Fruit fly (Drosophila melanogaster) whole organism, embryonic: ENCODE results near the gene CG1896.

Experiments used
- Adf1 ChIP-seq: fragments of 200-800 bp; sonication (Bioruptor generic); IDR thresholded peaks from 2 replicates; pipeline ENCODE4 v1.3.6; 2022; ENCODE audit warnings: missing biosample characterization, missing genetic modification characterization
- Blimp-1 ChIP-seq: fragments of 200-800 bp; sonication (Bioruptor generic); optimal IDR thresholded peaks from 3 replicates; lab custom pipeline; 2018; ENCODE audit warnings: missing biosample characterization, missing genetic modification characterization, mild to moderate bottlenecking, moderate library complexity, missing genetic modification reagents
- CG11504 ChIP-seq: fragments of 200-800 bp; sonication (Bioruptor generic); optimal IDR thresholded peaks from 3 replicates; lab custom pipeline; 2019; ENCODE audit warnings: missing biosample characterization, mild to moderate bottlenecking, missing genetic modification characterization, moderate library complexity
- CG12155 ChIP-seq: fragments of 200-800 bp; sonication (Bioruptor generic); optimal IDR thresholded peaks from 3 replicates; lab custom pipeline; 2016; ENCODE audit warnings: missing biosample characterization, missing genetic modification characterization
- CG12391 ChIP-seq: fragments of 200-800 bp; sonication (Bioruptor generic); optimal IDR thresholded peaks from 3 replicates; lab custom pipeline; 2018; ENCODE audit warnings: missing biosample characterization, mild to moderate bottlenecking, missing genetic modification characterization, moderate library complexity
- CG43689 ChIP-seq: fragments of 200-800 bp; sonication (Bioruptor generic); IDR thresholded peaks from 2 replicates; pipeline ENCODE4 v1.3.6; 2022; ENCODE audit warnings: missing biosample characterization, missing genetic modification characterization
- CG4820 ChIP-seq: fragments of 200-800 bp; sonication (Bioruptor generic); optimal IDR thresholded peaks from 3 replicates; lab custom pipeline; 2016; ENCODE audit warnings: missing biosample characterization, missing genetic modification characterization
- CG6175 ChIP-seq: fragments of 200-800 bp; sonication (Bioruptor generic); IDR thresholded peaks from 3 replicates; pipeline ENCODE4 v1.3.6; 2022; ENCODE audit warnings: missing biosample characterization, missing genetic modification characterization
- CG6689 ChIP-seq: fragments of 200-800 bp; sonication (Bioruptor generic); IDR thresholded peaks from 2 replicates; pipeline ENCODE4 v1.3.6; 2022; ENCODE audit warnings: missing biosample characterization, missing genetic modification characterization
- CG7372 ChIP-seq: fragments of 200-800 bp; sonication (Bioruptor generic); IDR thresholded peaks from 2 replicates; pipeline ENCODE4 v1.3.6; 2022; ENCODE audit warnings: missing biosample characterization, missing genetic modification characterization
- CG7963 ChIP-seq: fragments of 200-800 bp; sonication (Bioruptor generic); IDR thresholded peaks from 3 replicates; pipeline ENCODE4 v1.3.6; 2022; ENCODE audit warnings: missing biosample characterization, missing genetic modification characterization; ENCODE audit not compliant: partially characterized antibody
- CG8478 ChIP-seq: fragments of >200 bp; optimal IDR thresholded peaks from 2 replicates; lab custom pipeline; 2018
- CG9215 ChIP-seq: fragments of 200-800 bp; sonication (Bioruptor generic); IDR thresholded peaks from 2 replicates; pipeline ENCODE4 v1.3.6; 2022; ENCODE audit warnings: missing biosample characterization, missing genetic modification characterization
- CG9437 ChIP-seq: fragments of 200-800 bp; sonication (Bioruptor generic); optimal IDR thresholded peaks from 2 replicates; lab custom pipeline; 2018; ENCODE audit warnings: missing biosample characterization, mild to moderate bottlenecking, missing genetic modification characterization
- CG9727 ChIP-seq: fragments of 200-800 bp; sonication (Bioruptor generic); optimal IDR thresholded peaks from 3 replicates; lab custom pipeline; 2017; ENCODE audit warnings: missing biosample characterization, mild to moderate bottlenecking, missing genetic modification characterization
- CoRest ChIP-seq: fragments of 200-800 bp; sonication (Bioruptor generic); optimal IDR thresholded peaks from 3 replicates; lab custom pipeline; 2018; ENCODE audit warnings: missing biosample characterization, mild to moderate bottlenecking, missing genetic modification characterization, moderate library complexity
- D19A ChIP-seq: fragments of 200-800 bp; optimal IDR thresholded peaks from 3 replicates; lab custom pipeline; 2019; ENCODE audit warnings: missing biosample characterization, mild to moderate bottlenecking, missing genetic modification characterization, moderate library complexity
- Drgx ChIP-seq: fragments of 200-800 bp; sonication (Bioruptor generic); IDR thresholded peaks from 2 replicates; pipeline ENCODE4 v1.3.6; 2022; ENCODE audit warnings: missing biosample characterization, missing genetic modification characterization
- HLH54F ChIP-seq: fragments of 200-800 bp; sonication (Bioruptor generic); optimal IDR thresholded peaks from 3 replicates; lab custom pipeline; 2016; ENCODE audit warnings: missing biosample characterization, missing genetic modification characterization
- Hmr ChIP-seq: fragments of 200-800 bp; sonication (Bioruptor generic); optimal IDR thresholded peaks from 3 replicates; lab custom pipeline; 2017; ENCODE audit warnings: mild to moderate bottlenecking, missing biosample characterization, missing genetic modification reagents, missing genetic modification characterization
- Jarid2 ChIP-seq: fragments of 200-800 bp; sonication (Bioruptor generic); optimal IDR thresholded peaks from 3 replicates; lab custom pipeline; 2017; ENCODE audit warnings: mild to moderate bottlenecking, missing biosample characterization, missing genetic modification reagents, missing genetic modification characterization
- Meics ChIP-seq: fragments of 200-800 bp; sonication (Bioruptor generic); optimal IDR thresholded peaks from 2 replicates; lab custom pipeline; 2017; ENCODE audit warnings: missing biosample characterization, mild to moderate bottlenecking, missing genetic modification characterization
- Oli ChIP-seq: fragments of 200-800 bp; sonication (Bioruptor generic); optimal IDR thresholded peaks from 2 replicates; lab custom pipeline; 2018; ENCODE audit warnings: missing biosample characterization, mild to moderate bottlenecking, missing genetic modification characterization, moderate library complexity
- Ptx1 ChIP-seq: fragments of 200-800 bp; sonication (Bioruptor generic); IDR thresholded peaks from 2 replicates; pipeline ENCODE4 v1.3.6; 2022; ENCODE audit warnings: missing biosample characterization, missing genetic modification characterization
- Six4 ChIP-seq: fragments of 200-800 bp; sonication (Bioruptor generic); optimal IDR thresholded peaks from 2 replicates; lab custom pipeline; 2016; ENCODE audit warnings: missing biosample characterization, missing genetic modification characterization
- Sox100B ChIP-seq: fragments of 200-800 bp; sonication (Bioruptor generic); optimal IDR thresholded peaks from 3 replicates; lab custom pipeline; 2018; ENCODE audit warnings: missing biosample characterization, mild to moderate bottlenecking, missing genetic modification characterization
- abd-A ChIP-seq: fragments of 200-800 bp; sonication (Bioruptor generic); optimal IDR thresholded peaks from 3 replicates; lab custom pipeline; 2019; ENCODE audit warnings: missing biosample characterization, mild to moderate bottlenecking, missing genetic modification characterization, moderate library complexity
- ash1 ChIP-seq: fragments of 200-800 bp; sonication (Bioruptor generic); optimal IDR thresholded peaks from 2 replicates; lab custom pipeline; 2018; ENCODE audit warnings: missing biosample characterization, mild to moderate bottlenecking, missing genetic modification characterization
- bsh ChIP-seq, 2 experiments: fragments of 200-800 bp; sonication (Bioruptor generic); optimal IDR thresholded peaks; 2 replicates each; lab custom pipeline; 2017 to 2018; ENCODE audit warnings: mild to moderate bottlenecking in 2 of 2, missing biosample characterization in 2 of 2, missing genetic modification characterization in 2 of 2, moderate library complexity in 1 of 2
- btn ChIP-seq: fragments of 200-800 bp; sonication (Bioruptor generic); optimal IDR thresholded peaks from 2 replicates; lab custom pipeline; 2016; ENCODE audit warnings: missing biosample characterization, missing genetic modification characterization
- cad ChIP-seq: fragments of >200 bp; optimal IDR thresholded peaks from 2 replicates; lab custom pipeline; 2017; ENCODE audit warnings: missing biosample characterization, missing genetic modification characterization
- croc ChIP-seq: fragments of 200-800 bp; sonication (Bioruptor generic); conservative IDR thresholded peaks from 3 replicates; pipeline ENCODE4 v1.3.6; 2022; ENCODE audit warnings: missing biosample characterization, missing genetic modification characterization
- crol ChIP-seq: fragments of 200-800 bp; sonication (Bioruptor generic); IDR thresholded peaks from 2 replicates; pipeline ENCODE4 v1.3.6; 2022; ENCODE audit warnings: missing biosample characterization, missing genetic modification characterization
- cwo ChIP-seq: fragments of 200-800 bp; sonication (Bioruptor generic); optimal IDR thresholded peaks from 3 replicates; lab custom pipeline; 2017; ENCODE audit warnings: missing biosample characterization, missing genetic modification characterization, mild to moderate bottlenecking, moderate library complexity, missing genetic modification reagents
- dysf ChIP-seq: fragments of 200-800 bp; sonication (Bioruptor generic); IDR thresholded peaks from 3 replicates; pipeline ENCODE4 v1.3.6; 2022; ENCODE audit warnings: missing biosample characterization, missing genetic modification characterization
- gcm ChIP-seq: fragments of 200-800 bp; sonication (Bioruptor generic); optimal IDR thresholded peaks from 2 replicates; lab custom pipeline; 2019; ENCODE audit warnings: missing biosample characterization, mild to moderate bottlenecking, missing genetic modification characterization, moderate library complexity
- klu ChIP-seq: fragments of 200-800 bp; sonication (Bioruptor generic); IDR thresholded peaks from 2 replicates; pipeline ENCODE4 v1.3.6; 2022; ENCODE audit warnings: missing biosample characterization, missing genetic modification characterization
- knrl ChIP-seq: fragments of 200-800 bp; sonication (Bioruptor generic); IDR thresholded peaks from 3 replicates; pipeline ENCODE4 v1.3.6; 2022; ENCODE audit warnings: missing biosample characterization, missing genetic modification characterization; ENCODE audit not compliant: partially characterized antibody
- lilli ChIP-seq: fragments of 200-800 bp; sonication (Bioruptor generic); optimal IDR thresholded peaks from 3 replicates; lab custom pipeline; 2016; ENCODE audit warnings: missing biosample characterization, missing genetic modification characterization
- peb ChIP-seq: fragments of 200-800 bp; sonication (Bioruptor generic); IDR thresholded peaks from 2 replicates; pipeline ENCODE4 v1.3.6; 2022; ENCODE audit warnings: missing biosample characterization, missing genetic modification characterization
- scrt ChIP-seq: fragments of 200-800 bp; sonication (Bioruptor generic); optimal IDR thresholded peaks from 2 replicates; lab custom pipeline; 2018; ENCODE audit warnings: missing biosample characterization, mild to moderate bottlenecking, missing genetic modification characterization, moderate library complexity
- sd ChIP-seq: fragments of 200-800 bp; sonication (Bioruptor generic); optimal IDR thresholded peaks from 3 replicates; lab custom pipeline; 2018; ENCODE audit warnings: missing biosample characterization, mild to moderate bottlenecking, missing genetic modification characterization, moderate library complexity
- sim ChIP-seq: fragments of 200-800 bp; sonication (Bioruptor generic); IDR thresholded peaks from 2 replicates; pipeline ENCODE4 v1.3.6; 2022; ENCODE audit warnings: missing biosample characterization, missing genetic modification characterization
- slou ChIP-seq: fragments of 200-800 bp; sonication (Bioruptor generic); optimal IDR thresholded peaks from 3 replicates; lab custom pipeline; 2016; ENCODE audit warnings: missing biosample characterization, missing genetic modification characterization
- tap ChIP-seq: fragments of 200-800 bp; optimal IDR thresholded peaks from 3 replicates; lab custom pipeline; 2019; ENCODE audit warnings: missing biosample characterization, mild to moderate bottlenecking, missing genetic modification characterization, moderate library complexity
- tna ChIP-seq: fragments of 200-800 bp; sonication (Bioruptor generic); IDR thresholded peaks from 2 replicates; pipeline ENCODE4 v1.3.6; 2022; ENCODE audit warnings: missing biosample characterization, missing genetic modification characterization; ENCODE audit not compliant: partially characterized antibody
- trem ChIP-seq: fragments of 200-800 bp; optimal IDR thresholded peaks from 3 replicates; lab custom pipeline; 2019; ENCODE audit warnings: missing biosample characterization, mild to moderate bottlenecking, missing genetic modification characterization, moderate library complexity
- ttk ChIP-seq: fragments of 200-800 bp; sonication (Bioruptor generic); IDR thresholded peaks from 2 replicates; pipeline ENCODE4 v2.1.2; 2022; ENCODE audit warnings: missing biosample characterization, missing genetic modification characterization
- z ChIP-seq: fragments of 200-800 bp; sonication (Bioruptor generic); IDR thresholded peaks from 3 replicates; pipeline ENCODE4 v1.3.6; 2022; ENCODE audit warnings: missing biosample characterization, missing genetic modification characterization

CG1896 gene

dm6 chr3R:31723206-31723933 lies 20.7 kb upstream of the CG1896 start (continued):
- TF ChIP-seq CG11504 (tag; lab: Kevin White, UChicago) = peak; percentile 54
- peak; percentile 51 for TF ChIP-seq CG6689
- TF ChIP-seq CG9437 (GFP tag; lab: Kevin White, UChicago) = no peak
- no peak for TF ChIP-seq cad (GFP tag; lab: Kevin White, UChicago)
- TF ChIP-seq D19A = peak; percentile 11
- 0 out of 3 replicates have a peak, but pooled peaks have one; percentile 32 for TF ChIP-seq z (GFP tag; lab: Robert Waterston, UW)
- peak; percentile 34 for TF ChIP-seq Blimp-1 (GFP tag; lab: Kevin White, UChicago)
- TF ChIP-seq Jarid2 = peak; percentile 6
- peak; percentile 40 for TF ChIP-seq Oli (tag; lab: Kevin White, UChicago)
- TF ChIP-seq CG7372 (GFP tag; lab: Robert Waterston, UW) = no peak
- no peak for TF ChIP-seq klu
- TF ChIP-seq CG12391 (tag; lab: Kevin White, UChicago) = peak; percentile 44
- peak; percentile 37 for TF ChIP-seq Meics (GFP tag; lab: Kevin White, UChicago)
- TF ChIP-seq Sox100B = peak; percentile 6
- 0 out of 2 replicates have a peak, but pooled peaks have one; percentile 6 for TF ChIP-seq peb
- no peak for TF ChIP-seq tna
- no peak for TF ChIP-seq ttk (GFP tag; lab: Robert Waterston, UW)
- TF ChIP-seq cwo (GFP tag; lab: Kevin White, UChicago) = peak; percentile 3
- no peak for TF ChIP-seq HLH54F (GFP tag; lab: Kevin White, UChicago)
- peak; percentile 20 for TF ChIP-seq abd-A (tag; lab: Kevin White, UChicago)
- peak; percentile 23 for TF ChIP-seq tap (tag; lab: Kevin White, UChicago)
- TF ChIP-seq CG4820 (GFP tag; lab: Kevin White, UChicago) = peak; percentile 15
- no peak for TF ChIP-seq trem (tag; lab: Kevin White, UChicago)
- TF ChIP-seq gcm (GFP tag; lab: Kevin White, UChicago) = no peak
- TF ChIP-seq bsh (GFP tag; optimal IDR thresholded peaks at IDR 0.05; lab: Kevin White, UChicago) = peak; percentile 27 to 59
- 0 out of 3 replicates have a peak, but pooled peaks have one; percentile 14 for TF ChIP-seq CG6175 (GFP tag; lab: Robert Waterston, UW)
- peak; percentile 9 for TF ChIP-seq lilli (GFP tag; lab: Kevin White, UChicago)
- TF ChIP-seq CG9215 (GFP tag; lab: Robert Waterston, UW) = peak; percentile 41; the same call in 1 of the 2 replicates
- TF ChIP-seq sim = no peak
- TF ChIP-seq Hmr (GFP tag; lab: Kevin White, UChicago) = peak; percentile 4
- no peak for TF ChIP-seq CG43689
- no peak for TF ChIP-seq CG8478 (lab: Kevin White, UChicago)
- TF ChIP-seq croc (GFP tag; lab: Robert Waterston, UW) = peak; percentile 13; the same call in 1 of the 3 replicates
- TF ChIP-seq crol = peak; percentile 59; the same call in 1 of the 2 replicates
- no peak for TF ChIP-seq knrl (GFP tag; lab: Robert Waterston, UW)
- peak; percentile 11 for TF ChIP-seq CoRest (tag; lab: Kevin White, UChicago)
- no peak for TF ChIP-seq slou (GFP tag; lab: Kevin White, UChicago)
- no peak for TF ChIP-seq CG7963 (GFP tag; lab: Robert Waterston, UW)
- TF ChIP-seq Adf1 (GFP tag; lab: Robert Waterston, UW) = peak; percentile 84
- TF ChIP-seq CG12155 (GFP tag; lab: Kevin White, UChicago) = peak; percentile 17
- peak; percentile 35; the same call in 1 of the 2 replicates for TF ChIP-seq Ptx1 (GFP tag; lab: Robert Waterston, UW)
- no peak for TF ChIP-seq ash1
- TF ChIP-seq sd = peak; percentile 78
- peak; percentile 11 for TF ChIP-seq Six4
- peak; percentile 46 for TF ChIP-seq CG9727 (GFP tag; lab: Kevin White, UChicago)
- TF ChIP-seq scrt (GFP tag; lab: Kevin White, UChicago) = no peak
- TF ChIP-seq dysf (GFP tag; lab: Robert Waterston, UW) = peak; percentile 58; the same call in 2 of the 3 replicates
- peak; percentile 47; the same call in 1 of the 2 replicates for TF ChIP-seq Drgx (GFP tag; lab: Robert Waterston, UW)
- no peak for TF ChIP-seq btn (GFP tag; lab: Kevin White, UChicago)
